Fruit fly (Drosophila melanogaster): ENCODE data around the gene ATPsynE.

The ATPsynE gene

DNA sequence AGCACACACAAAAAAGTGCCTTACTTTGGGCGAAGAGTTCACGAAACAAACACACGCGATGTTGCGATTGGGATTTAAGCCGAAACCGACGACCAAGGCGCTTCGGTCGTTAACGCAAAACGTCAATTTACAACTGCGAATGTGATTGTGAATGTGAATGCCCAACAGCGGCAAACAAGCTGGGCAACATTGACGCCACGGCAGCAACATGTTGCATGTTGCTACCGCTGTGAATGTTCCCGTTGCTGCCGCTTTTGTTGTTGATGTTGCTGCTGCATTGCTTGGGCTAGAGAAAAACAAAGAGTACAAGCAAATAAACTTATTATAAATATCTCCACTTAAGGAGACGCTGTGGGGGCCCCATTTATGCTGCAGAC, 46.1 kb downstream of the ATPsynE start, which contains the start of gene NK7.1:
TSS of gene NK7.1 (minus strand) at position 137 of the 377 bp plus-strand sequence.
- no peak for TF ChIP-seq CG7368 (GFP tag; optimal IDR thresholded peaks at IDR 0.05)
- TF ChIP-seq net (GFP tag; optimal IDR thresholded peaks at IDR 0.05) = no peak
- no peak for TF ChIP-seq Sox14 (GFP tag; optimal IDR thresholded peaks at IDR 0.05)

DNA sequence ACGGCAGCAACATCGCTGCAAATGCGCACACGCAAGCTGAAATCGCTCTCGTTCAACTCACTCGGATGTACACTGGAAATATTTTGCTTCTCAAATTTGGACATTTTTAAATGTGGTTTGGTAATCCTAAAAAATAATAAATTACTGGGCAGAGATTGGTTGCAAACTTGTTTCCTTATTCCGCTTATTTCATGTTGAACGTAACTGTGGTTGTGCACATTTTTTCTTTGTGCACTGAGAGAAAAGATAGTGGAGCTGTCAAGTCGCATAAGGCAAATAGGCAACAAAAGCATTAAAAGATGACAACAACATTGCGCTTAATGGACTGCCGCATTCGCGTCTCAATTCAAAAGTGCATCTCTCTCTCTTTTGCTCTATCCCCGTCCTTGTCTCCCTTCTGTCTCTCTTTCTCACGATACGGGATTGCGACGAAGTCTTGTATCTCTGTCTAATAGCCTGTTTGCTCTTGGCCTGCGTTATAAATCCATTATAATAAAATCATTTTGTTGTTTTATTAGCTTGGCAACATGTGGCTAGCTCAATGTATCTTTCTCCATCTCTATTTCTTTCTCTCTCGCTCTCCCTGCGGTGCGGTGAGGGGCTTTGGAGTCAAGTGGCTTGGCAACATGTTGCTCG, 46.6 kb downstream of the ATPsynE start:
- TF ChIP-seq Gug (GFP tag; IDR thresholded peaks at IDR 0.05) = peak; percentile 92
- peak; percentile 94 for TF ChIP-seq CG6792 (GFP tag; optimal IDR thresholded peaks at IDR 0.05)
- peak; percentile 74 for TF ChIP-seq vri (GFP tag; optimal IDR thresholded peaks at IDR 0.05)
- TF ChIP-seq Ets96B (tag; optimal IDR thresholded peaks at IDR 0.05) = peak; percentile 99
- peak; percentile 94 for TF ChIP-seq CG34406 (GFP tag; optimal IDR thresholded peaks at IDR 0.05)
- peak; percentile 98 for TF ChIP-seq CG1621 (tag; optimal IDR thresholded peaks at IDR 0.05)
- TF ChIP-seq Eip93F (GFP tag; optimal IDR thresholded peaks at IDR 0.05) = peak; percentile 59
- peak; percentile 92 for TF ChIP-seq CG9139 (GFP tag; optimal IDR thresholded peaks at IDR 0.05)
- TF ChIP-seq net (GFP tag; optimal IDR thresholded peaks at IDR 0.05) = peak; percentile 98
- TF ChIP-seq esn (GFP tag; optimal IDR thresholded peaks at IDR 0.05) = peak; percentile 94
- peak; percentile 95 for TF ChIP-seq eg (GFP tag; IDR thresholded peaks at IDR 0.05)
- TF ChIP-seq Smox (GFP tag; optimal IDR thresholded peaks at IDR 0.05) = peak; percentile 90
- peak; percentile 98 for TF ChIP-seq fd59A (GFP tag; optimal IDR thresholded peaks at IDR 0.05)
- TF ChIP-seq CG10669 (GFP tag; optimal IDR thresholded peaks at IDR 0.05) = peak; percentile 96
- peak; percentile 90 for TF ChIP-seq Sox102F (GFP tag; optimal IDR thresholded peaks at IDR 0.05)
- TF ChIP-seq spab (GFP tag; optimal IDR thresholded peaks at IDR 0.05) = peak; percentile 94
- peak; percentile 87 to 93 for TF ChIP-seq ss (GFP tag; optimal IDR thresholded peaks at IDR 0.05)
- peak; percentile 100 for TF ChIP-seq CG8119 (GFP tag; IDR thresholded peaks at IDR 0.05)
- peak; percentile 3 for TF ChIP-seq Blimp-1 (GFP tag; optimal IDR thresholded peaks at IDR 0.05)
- TF ChIP-seq Met (GFP tag; optimal IDR thresholded peaks at IDR 0.05) = peak; percentile 93
- peak; percentile 99 for TF ChIP-seq dac (GFP tag; optimal IDR thresholded peaks at IDR 0.05)
- peak; percentile 98 for TF ChIP-seq achi (GFP tag; optimal IDR thresholded peaks at IDR 0.05)
- peak; percentile 90 for TF ChIP-seq CG11294 (GFP tag; IDR thresholded peaks at IDR 0.05)
- peak; percentile 98 for TF ChIP-seq CG10631 (GFP tag; optimal IDR thresholded peaks at IDR 0.05)
- TF ChIP-seq CG6163 (GFP tag; IDR thresholded peaks at IDR 0.05) = peak; percentile 97
- TF ChIP-seq CG32006 (GFP tag; optimal IDR thresholded peaks at IDR 0.05) = peak; percentile 100
- peak; percentile 94 for TF ChIP-seq CG31627 (GFP tag; optimal IDR thresholded peaks at IDR 0.05)
- peak; percentile 95 for TF ChIP-seq Hr39 (GFP tag; optimal IDR thresholded peaks at IDR 0.05)
- TF ChIP-seq Sox14 (GFP tag; optimal IDR thresholded peaks at IDR 0.05) = peak; percentile 98
- TF ChIP-seq Eip78C (GFP tag) = peak; percentile 99
- peak; percentile 83 for TF ChIP-seq fd85E (GFP tag; optimal IDR thresholded peaks at IDR 0.05)
- peak; percentile 92 for TF ChIP-seq Sox15 (GFP tag; optimal IDR thresholded peaks at IDR 0.05)
- TF ChIP-seq CG11762 (GFP tag; optimal IDR thresholded peaks at IDR 0.05; ENCODE audit: insufficient read depth) = peak; percentile 93
- TF ChIP-seq dsx (GFP tag; optimal IDR thresholded peaks at IDR 0.05; ENCODE audit: poor library complexity, severe bottlenecking) = peak; percentile 95
- TF ChIP-seq CG3032 (tag; optimal IDR thresholded peaks at IDR 0.05) = peak; percentile 92
- peak; percentile 88 for TF ChIP-seq CG11902 (GFP tag; optimal IDR thresholded peaks at IDR 0.05)
- peak; percentile 95 for TF ChIP-seq CG16779 (tag; optimal IDR thresholded peaks at IDR 0.05)
- peak; percentile 99 for TF ChIP-seq acj6 (GFP tag; optimal IDR thresholded peaks at IDR 0.05)
- TF ChIP-seq CG3919 (GFP tag; optimal IDR thresholded peaks at IDR 0.05) = peak; percentile 97
- peak; percentile 96 for TF ChIP-seq Eip75B (GFP tag; optimal IDR thresholded peaks at IDR 0.05)
- TF ChIP-seq CG7368 (GFP tag; optimal IDR thresholded peaks at IDR 0.05) = peak; percentile 94
- TF ChIP-seq topi (GFP tag; optimal IDR thresholded peaks at IDR 0.05) = peak; percentile 92
- TF ChIP-seq salr (GFP tag; optimal IDR thresholded peaks at IDR 0.05) = peak; percentile 97 to 98
- peak; percentile 89 for TF ChIP-seq cyc (GFP tag; optimal IDR thresholded peaks at IDR 0.05)
- TF ChIP-seq OdsH (GFP tag; optimal IDR thresholded peaks at IDR 0.05) = peak; percentile 99
- peak; percentile 91 for TF ChIP-seq lz (GFP tag; optimal IDR thresholded peaks at IDR 0.05)
- TF ChIP-seq CG6854 (GFP tag; optimal IDR thresholded peaks at IDR 0.05) = no peak
- peak; percentile 98 for TF ChIP-seq CG4318 (GFP tag; optimal IDR thresholded peaks at IDR 0.05)
